Worm (Caenorhabditis elegans): ENCODE data around the gene arrd-3.

arrd-3 gene

DNA sequence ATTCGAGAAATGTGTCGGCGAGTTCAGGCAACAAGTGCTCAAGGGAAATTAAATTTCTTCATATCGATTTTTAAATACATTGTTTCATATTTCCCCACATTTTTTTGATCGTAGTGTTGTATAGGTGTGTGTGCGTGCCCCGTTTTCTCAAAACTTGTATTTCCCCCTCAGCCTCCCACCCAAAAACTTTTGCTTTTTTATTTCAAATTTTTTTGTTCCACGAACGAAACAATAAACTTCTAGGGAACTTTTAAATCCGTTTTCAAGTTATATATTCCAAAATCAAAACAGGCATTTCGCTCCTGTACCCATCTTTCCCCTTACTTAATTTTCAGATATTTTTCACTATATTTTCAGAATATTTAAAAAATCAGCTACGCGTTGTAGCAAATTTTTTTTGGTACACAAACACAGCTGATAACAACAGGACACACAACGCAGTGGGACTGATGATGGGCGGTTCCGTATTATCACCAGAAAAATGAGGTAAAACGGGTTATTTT is 5.8 kb downstream of the arrd-3 start, which contains the start of the genes M176.4 and M176.16:
TSS of gene M176.4 (plus strand) at position 301 of the 503 bp plus-strand sequence.
TSS of gene M176.16 (plus strand) at position 453 of the 503 bp plus-strand sequence.
- TF ChIP-seq nhr-237 (tag; optimal IDR thresholded peaks at IDR 0.05) (no peak), elt-1 (tag; optimal IDR thresholded peaks at IDR 0.05) (no peak), nhr-43 (tag; optimal IDR thresholded peaks at IDR 0.05; ENCODE audit: poor library complexity, severe bottlenecking) (no peak), elt-2 (tag; optimal IDR thresholded peaks at IDR 0.05) (peak; percentile 38), eor-1 (tag; optimal IDR thresholded peaks at IDR 0.05) (no peak), ceh-16 (tag; optimal IDR thresholded peaks at IDR 0.05) (no peak), snpc-4 (tag; optimal IDR thresholded peaks at IDR 0.05) (no peak)

DNA sequence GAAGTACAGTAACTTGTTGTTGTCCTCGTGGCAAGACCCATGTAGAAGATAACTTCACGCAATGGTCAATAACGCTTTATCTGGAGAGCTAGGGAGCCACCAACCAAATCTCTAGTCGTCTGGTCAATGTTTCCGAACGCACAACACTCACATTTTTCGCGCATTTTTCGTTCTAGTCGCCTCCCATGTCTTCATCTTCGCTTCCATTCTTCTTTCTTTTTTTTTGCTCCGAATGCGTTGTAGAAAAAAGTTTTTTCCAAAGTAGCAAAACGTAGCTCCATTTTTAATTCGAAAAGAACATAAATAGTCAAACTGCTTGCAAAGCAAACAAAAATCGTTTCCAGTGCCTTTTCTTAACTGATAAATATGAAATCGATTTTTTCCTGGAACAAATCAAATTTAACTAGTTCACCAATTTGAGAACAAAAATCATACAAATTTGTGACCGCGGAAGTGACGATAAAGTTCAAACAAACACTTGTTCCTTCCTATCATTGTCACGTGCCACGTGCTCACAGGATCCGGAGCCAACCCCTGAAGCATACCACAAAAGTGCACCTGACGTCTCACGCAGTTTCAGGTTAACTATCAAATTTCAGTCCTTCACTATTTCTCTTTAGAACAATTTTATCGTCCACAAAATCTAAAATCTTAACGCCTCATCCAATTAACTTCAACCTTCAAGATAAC is 6.6 kb downstream of the arrd-3 start:
- TF ChIP-seq ceh-82 (tag; optimal IDR thresholded peaks at IDR 0.05) (no peak), fkh-2 (tag; optimal IDR thresholded peaks at IDR 0.05) (no peak), pha-4 (tag; optimal IDR thresholded peaks at IDR 0.05) (peak; percentile 13), pqm-1 (tag; optimal IDR thresholded peaks at IDR 0.05) (peak; percentile 55), elt-2 (tag; optimal IDR thresholded peaks at IDR 0.05) (peak; percentile 39), jun-1 (tag; optimal IDR thresholded peaks at IDR 0.05) (peak; percentile 26)

DNA sequence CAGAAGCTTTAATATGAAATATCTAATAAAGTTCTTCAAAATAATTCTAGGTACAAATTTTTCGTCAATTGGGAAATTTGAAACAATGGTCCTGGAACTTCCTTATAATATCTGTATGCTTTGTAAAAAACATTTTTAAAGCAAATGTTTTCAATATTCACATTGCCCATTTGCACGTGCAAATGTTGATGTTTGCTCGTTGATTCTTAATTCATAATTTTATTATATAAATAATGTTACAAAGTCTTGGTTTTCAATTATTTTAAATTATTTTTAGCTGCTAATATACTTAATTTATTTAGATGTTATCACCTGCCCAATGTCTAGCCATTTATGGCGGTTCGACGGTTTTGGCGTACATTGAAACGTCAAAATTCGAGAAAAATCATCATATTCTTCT is 9.6 kb downstream of the arrd-3 start, which contains the start of gene M176.11:
TSS of gene M176.11 (plus strand) at position 301 of the 400 bp plus-strand sequence.
- no peak for TF ChIP-seq nhr-43 (tag; optimal IDR thresholded peaks at IDR 0.05; ENCODE audit: poor library complexity, severe bottlenecking)
- no peak for TF ChIP-seq aly-2 (tag; optimal IDR thresholded peaks at IDR 0.05)
- no peak for TF ChIP-seq elt-1 (tag; optimal IDR thresholded peaks at IDR 0.05)
- no peak for TF ChIP-seq nhr-77 (tag; optimal IDR thresholded peaks at IDR 0.05)
- TF ChIP-seq nfya-1 (tag; optimal IDR thresholded peaks at IDR 0.05; ENCODE audit: insufficient read depth), result no peak
- no peak for TF ChIP-seq R02D3.7 (tag; optimal IDR thresholded peaks at IDR 0.05)

DNA sequence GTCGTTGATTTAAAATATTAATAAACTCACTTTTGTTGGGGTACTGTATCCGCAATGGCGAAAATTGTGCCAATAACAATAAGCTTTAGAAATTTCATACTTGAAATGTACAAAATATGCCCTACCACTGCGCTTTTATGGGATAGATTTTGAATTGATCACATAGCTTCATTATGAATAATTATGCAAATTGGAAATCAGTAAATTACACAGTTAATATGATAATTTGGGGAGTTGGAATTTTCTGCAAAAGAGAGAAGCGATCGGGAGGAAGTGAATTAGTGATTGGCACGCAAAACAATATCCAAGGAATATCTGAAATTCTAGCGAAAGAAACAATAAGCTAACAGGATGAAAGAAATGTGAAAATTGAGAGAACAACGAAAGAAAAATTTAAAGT is 13.7 kb downstream of the arrd-3 start, which contains the start of gene M176.10:
TSS of gene M176.10 (minus strand) at position 101 of the 400 bp plus-strand sequence.
- TF ChIP-seq ceh-16 (tag; optimal IDR thresholded peaks at IDR 0.05) (no peak), unc-39 (tag; optimal IDR thresholded peaks at IDR 0.05) (no peak), fkh-10 (GFP tag; optimal IDR thresholded peaks at IDR 0.05) (no peak), daf-12 (tag; optimal IDR thresholded peaks at IDR 0.05) (no peak), mml-1 (tag; optimal IDR thresholded peaks at IDR 0.05) (no peak), jun-1 (tag; optimal IDR thresholded peaks at IDR 0.05) (no peak), nhr-76 (tag; optimal IDR thresholded peaks at IDR 0.05) (no peak), ztf-11 (tag; optimal IDR thresholded peaks at IDR 0.05) (no peak), fkh-2 (tag; optimal IDR thresholded peaks at IDR 0.05) (no peak)

ce11 chrII:9427644-9428043 is 15.3 kb downstream of the arrd-3 start, which contains the start of gene M176.5:
Gene M176.5, minus strand, starts transcription at chrII:9427744.
- peak; percentile 78 for TF ChIP-seq pha-4 (tag; optimal IDR thresholded peaks at IDR 0.05)
- no peak for TF ChIP-seq ZK546.5 (tag; optimal IDR thresholded peaks at IDR 0.05)
- peak; percentile 5 for TF ChIP-seq hmg-11 (tag; optimal IDR thresholded peaks at IDR 0.05)
- TF ChIP-seq nhr-12 (tag; optimal IDR thresholded peaks at IDR 0.05), result no peak

- TF ChIP-seq skn-1 (tag; optimal IDR thresholded peaks at IDR 0.05), result no peak
- peak; percentile 75 for TF ChIP-seq fkh-10 (GFP tag; optimal IDR thresholded peaks at IDR 0.05)
Observed at ce11 chrII:9431119-9431518, 18.8 kb downstream of the arrd-3 start.

DNA sequence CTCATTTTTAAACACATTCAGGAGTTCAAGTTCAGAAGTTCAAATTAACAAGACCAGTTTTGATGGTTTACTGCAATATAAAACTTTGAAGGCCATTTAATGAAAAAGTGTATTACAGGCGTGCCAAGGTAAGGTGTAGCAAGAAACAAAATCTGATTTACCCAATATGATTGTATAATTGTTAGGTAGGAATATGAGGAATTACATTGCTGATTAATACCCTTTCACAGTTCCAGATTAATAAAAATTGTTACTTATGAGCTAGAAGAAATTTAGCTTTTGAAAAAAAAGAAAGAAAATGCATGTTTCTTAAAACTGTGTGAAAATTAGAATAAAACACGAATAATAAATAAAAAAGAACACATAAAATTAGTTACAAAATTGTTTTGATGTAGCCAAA is 21.3 kb downstream of the arrd-3 start, which contains the start of gene kin-15:
TSS of gene kin-15 (minus strand) at position 101 of the 400 bp plus-strand sequence.
- TF ChIP-seq skn-1 (tag; optimal IDR thresholded peaks at IDR 0.05) (no peak), fkh-10 (GFP tag; optimal IDR thresholded peaks at IDR 0.05) (no peak), fos-1 (tag; optimal IDR thresholded peaks at IDR 0.05) (no peak), eor-1 (tag; optimal IDR thresholded peaks at IDR 0.05) (no peak)
